Fruit fly (Drosophila melanogaster) Kc167 (cell line): Measurements from ENCODE around the gene CG12426.

ENCODE experiments used
- Sin3A ChIP-seq: fragments of >200 bp; optimal IDR thresholded peaks from 2 replicates; lab custom pipeline; 2018; ENCODE audit warnings: missing external identifiers
- h ChIP-seq: fragments of >200 bp; optimal IDR thresholded peaks from 3 replicates; lab custom pipeline; 2018; ENCODE audit warnings: missing external identifiers
- ttk ChIP-seq: sonication (Bioruptor generic); optimal IDR thresholded peaks from 2 replicates; lab custom pipeline; 2017; ENCODE audit warnings: missing external identifiers

dm6 chr3R:27845650-27846049 lies 26.5 kb downstream of the CG12426 start, which contains the start of gene Or98a:
- no peak for TF ChIP-seq Sin3A (lab: Kevin White, UChicago)
- TF ChIP-seq ttk (lab: Kevin White, UChicago), result no peak
- TF ChIP-seq h (lab: Kevin White, UChicago), result no peak
